Worm (Caenorhabditis elegans) whole organism, young adult: ENCODE data around the gene irld-3.
A peak's percentile ranks its signal among the peaks of the same experiment; 100 is the strongest.

ENCODE experiments used
- B0336.3 ChIP-seq: fragments of 200-800 bp; sonication (Bioruptor generic); IDR thresholded peaks from 2 replicates; pipeline ENCODE4 v1.3.6; 2022; ENCODE audit warnings: missing genetic modification characterization, missing compliant biosample characterization
- C06A6.2 ChIP-seq: fragments of 200-800 bp; sonication (Bioruptor generic); conservative IDR thresholded peaks from 2 replicates; pipeline ENCODE4 v1.3.6; 2022; ENCODE audit warnings: missing genetic modification characterization, missing compliant biosample characterization
- Y53G8AR.9 ChIP-seq: fragments of 200-800 bp; sonication (Bioruptor generic); conservative IDR thresholded peaks from 2 replicates; pipeline ENCODE4 v1.3.6; 2022; ENCODE audit warnings: missing genetic modification reagents, missing genetic modification characterization, missing compliant biosample characterization
- ama-1 ChIP-seq, 3 experiments: fragments of 150-350 bp in 1 of 3; sonication (generic microtip) in 2 of 3; optimal IDR thresholded peaks; 2 replicates each; lab custom pipeline; 2014 to 2018; ENCODE audit warnings: missing biosample characterization in 2 of 3, missing genetic modification characterization in 2 of 3, missing genetic modification reagents in 2 of 3
- attf-5 ChIP-seq: fragments of 200-800 bp; sonication (Bioruptor generic); optimal IDR thresholded peaks from 2 replicates; lab custom pipeline; 2018; ENCODE audit warnings: mild to moderate bottlenecking, missing genetic modification characterization, missing compliant biosample characterization
- chd-7 ChIP-seq: sonication (generic microtip); optimal IDR thresholded peaks from 2 replicates; lab custom pipeline; 2016; ENCODE audit warnings: mild to moderate bottlenecking, missing genetic modification characterization, moderate library complexity, missing compliant biosample characterization
- efl-1 ChIP-seq: fragments of 150-350 bp; optimal IDR thresholded peaks from 2 replicates; lab custom pipeline; 2014; ENCODE audit warnings: missing biosample characterization, missing genetic modification reagents, missing genetic modification characterization
- ekl-4 ChIP-seq: fragments of 200-800 bp; sonication (Bioruptor generic); IDR thresholded peaks from 2 replicates; pipeline ENCODE4 v1.3.6; 2022; ENCODE audit warnings: missing genetic modification reagents, missing genetic modification characterization, missing compliant biosample characterization
- rpc-1 ChIP-seq, 2 experiments: fragments of 150-350 bp in 1 of 2; sonication (generic microtip) in 1 of 2; optimal IDR thresholded peaks; 2 replicates each; lab custom pipeline; 2014 to 2018; ENCODE audit warnings: missing biosample characterization in 1 of 2, missing genetic modification characterization in 1 of 2, missing genetic modification reagents in 1 of 2, missing genotype in 1 of 2
- snpc-4 ChIP-seq, 5 experiments: fragments of 150-350 bp in 1 of 5; sonication (generic microtip) in 4 of 5; optimal IDR thresholded peaks; 2 replicates each; lab custom pipeline; 2014 to 2018; ENCODE audit warnings: missing genetic modification characterization in 5 of 5, missing biosample characterization in 3 of 5, antibody characterized with exemption in 2 of 5, mild to moderate bottlenecking in 2 of 5, missing compliant biosample characterization in 2 of 5, missing genotype in 2 of 5, moderate library complexity in 2 of 5, missing genetic modification reagents in 1 of 5
- tbp1 ChIP-seq: fragments of 200-800 bp; sonication (Bioruptor generic); optimal IDR thresholded peaks from 2 replicates; lab custom pipeline; 2018; ENCODE audit warnings: mild to moderate bottlenecking, missing genetic modification characterization, missing compliant biosample characterization
- unc-62 ChIP-seq: fragments of 150-350 bp; optimal IDR thresholded peaks from 2 replicates; lab custom pipeline; 2014; ENCODE audit warnings: missing biosample characterization, missing genetic modification reagents, missing genetic modification characterization
- ztf-28 ChIP-seq: fragments of 200-800 bp; sonication (Bioruptor generic); IDR thresholded peaks from 2 replicates; pipeline ENCODE4 v1.3.6; 2022; ENCODE audit warnings: missing genetic modification reagents, missing genetic modification characterization, missing compliant biosample characterization

DNA sequence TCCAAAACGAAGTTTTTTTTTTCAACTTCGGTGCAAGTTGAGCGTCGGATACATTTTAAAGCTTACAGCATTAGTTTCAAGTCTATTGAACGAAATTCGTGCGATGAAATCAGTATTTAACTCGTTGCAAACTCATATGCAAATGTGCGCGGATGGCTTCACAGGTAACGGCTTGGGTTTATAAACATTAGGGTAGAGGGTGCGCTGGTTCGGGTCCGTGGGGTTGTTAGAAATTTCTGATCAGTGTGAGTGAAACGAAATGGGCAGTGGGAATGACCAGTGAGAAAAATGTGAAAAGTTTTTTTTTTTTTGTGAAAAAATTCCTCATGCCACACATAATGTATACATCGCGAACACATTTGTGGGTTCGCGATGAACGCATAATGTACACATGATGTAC is 24.8 kb upstream of the irld-3 start:
- TF ChIP-seq Y53G8AR.9 (GFP tag; lab: Robert Waterston, UW) (0 out of 2 replicates have a peak, but pooled peaks have one; percentile 68), unc-62 (GFP tag; lab: Kevin White, UChicago) (no peak), efl-1 (no peak), ekl-4 (GFP tag; lab: Robert Waterston, UW) (no peak), ama-1 (optimal IDR thresholded peaks at IDR 0.05; lab: Kevin White, UChicago) (no peak), ama-1 (GFP tag; optimal IDR thresholded peaks at IDR 0.05; lab: Kevin White, UChicago) (no peak), snpc-4 (GFP tag; optimal IDR thresholded peaks at IDR 0.05; lab: Kevin White, UChicago) (peak; percentile 69), snpc-4 (tag; optimal IDR thresholded peaks at IDR 0.05; lab: Kevin White, UChicago) (peak in 1 of 4 experiments; percentile 59), B0336.3 (GFP tag; lab: Robert Waterston, UW) (no peak), C06A6.2 (GFP tag; lab: Robert Waterston, UW) (no peak), attf-5 (GFP tag; lab: Kevin White, UChicago) (peak; percentile 29), tbp1 (GFP tag; lab: Kevin White, UChicago) (peak; percentile 82), rpc-1 (optimal IDR thresholded peaks at IDR 0.05; lab: Kevin White, UChicago) (peak; percentile 71), rpc-1 (tag; optimal IDR thresholded peaks at IDR 0.05; lab: Kevin White, UChicago) (peak; percentile 95), ztf-28 (GFP tag; lab: Robert Waterston, UW) (0 out of 2 replicates have a peak, but pooled peaks have one; percentile 35), chd-7 (tag; lab: Kevin White, UChicago) (peak; percentile 56)
